Fruit fly (Drosophila melanogaster) whole organism, wandering third instar larva: ENCODE results near the gene CG1275.

Source experiments
- CG9705 ChIP-seq: fragments of 200-800 bp; sonication (Bioruptor generic); optimal IDR thresholded peaks from 2 replicates; lab custom pipeline; 2018; ENCODE audit warnings: missing biosample characterization, mild to moderate bottlenecking, missing genetic modification characterization
- CrebA ChIP-seq: fragments of 200-800 bp; sonication (Bioruptor generic); optimal IDR thresholded peaks from 2 replicates; lab custom pipeline; 2016; ENCODE audit warnings: missing biosample characterization, mild to moderate bottlenecking, missing genetic modification characterization, borderline replicate concordance
- Dfd ChIP-seq: fragments of >200 bp; optimal IDR thresholded peaks from 2 replicates; lab custom pipeline; 2017; ENCODE audit warnings: missing biosample characterization, missing genetic modification characterization
- Hnf4 ChIP-seq: fragments of 200-800 bp; sonication (Bioruptor generic); optimal IDR thresholded peaks from 2 replicates; lab custom pipeline; 2016; ENCODE audit warnings: missing biosample characterization, mild to moderate bottlenecking, missing genetic modification characterization
- Jra ChIP-seq: sonication (Bioruptor generic); optimal IDR thresholded peaks from 2 replicates; lab custom pipeline; 2016; ENCODE audit warnings: missing biosample characterization, missing genetic modification characterization
- usp ChIP-seq: fragments of >200 bp; optimal IDR thresholded peaks from 2 replicates; lab custom pipeline; 2017; ENCODE audit warnings: missing biosample characterization, missing genetic modification characterization

DNA sequence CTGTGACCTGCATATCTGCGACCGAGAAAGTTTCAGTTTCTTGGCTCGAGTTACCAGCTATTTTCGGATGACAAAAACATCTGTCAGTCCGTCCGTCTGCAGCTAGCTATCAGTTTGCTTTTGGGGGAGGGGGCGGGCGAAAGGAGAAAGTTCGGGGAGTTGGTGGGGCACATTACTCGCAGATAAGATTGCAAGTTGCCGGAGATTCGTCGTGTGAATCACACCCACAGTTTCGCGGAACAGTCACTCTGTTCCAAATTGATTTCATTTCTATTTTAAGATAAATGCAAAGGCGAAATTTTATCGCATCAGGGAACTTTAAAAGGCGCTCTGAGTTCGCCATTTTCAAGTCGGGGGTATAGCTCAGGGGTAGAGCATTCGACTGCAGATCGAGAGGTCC is 16.2 kb upstream of the CG1275 start:
- TF ChIP-seq Dfd (GFP tag; lab: Kevin White, UChicago) (no peak), CrebA (GFP tag; lab: Kevin White, UChicago) (no peak), Hnf4 (GFP tag; lab: Kevin White, UChicago) (no peak), Jra (GFP tag; lab: Kevin White, UChicago) (no peak), usp (GFP tag; lab: Kevin White, UChicago) (no peak), CG9705 (GFP tag; lab: Kevin White, UChicago) (no peak)
